Fruit fly (Drosophila melanogaster) whole organism, embryonic: ENCODE measurements around the gene CG46304.

ENCODE experiments used
- B-H2 ChIP-seq: fragments of 200-800 bp; sonication (Bioruptor generic); optimal IDR thresholded peaks from 2 replicates; lab custom pipeline; 2018; ENCODE audit warnings: missing biosample characterization, mild to moderate bottlenecking, missing genetic modification characterization
- CG10366 ChIP-seq: fragments of 200-800 bp; sonication (Bioruptor generic); IDR thresholded peaks from 2 replicates; pipeline ENCODE4 v1.3.6; 2022; ENCODE audit warnings: missing biosample characterization, missing genetic modification characterization
- CG10462 ChIP-seq: fragments of 200-800 bp; sonication (Bioruptor generic); optimal IDR thresholded peaks from 2 replicates; lab custom pipeline; 2016; ENCODE audit warnings: missing biosample characterization, missing genetic modification characterization
- CG10543 ChIP-seq: fragments of 200-800 bp; sonication (Bioruptor generic); optimal IDR thresholded peaks from 3 replicates; lab custom pipeline; 2017; ENCODE audit warnings: missing biosample characterization, mild to moderate bottlenecking, missing genetic modification characterization, moderate library complexity
- CG1233 ChIP-seq: fragments of 200-800 bp; sonication (Bioruptor generic); optimal IDR thresholded peaks from 4 replicates; lab custom pipeline; 2018; ENCODE audit warnings: missing biosample characterization, mild to moderate bottlenecking, missing genetic modification characterization
- CG12391 ChIP-seq: fragments of 200-800 bp; sonication (Bioruptor generic); optimal IDR thresholded peaks from 3 replicates; lab custom pipeline; 2018; ENCODE audit warnings: missing biosample characterization, mild to moderate bottlenecking, missing genetic modification characterization, moderate library complexity
- CG13894 ChIP-seq: fragments of 200-800 bp; sonication (Bioruptor generic); optimal IDR thresholded peaks from 3 replicates; lab custom pipeline; 2018; ENCODE audit warnings: missing biosample characterization, mild to moderate bottlenecking, missing genetic modification characterization, moderate library complexity
- CG14441 ChIP-seq: fragments of 200-800 bp; sonication (Bioruptor generic); IDR thresholded peaks from 2 replicates; pipeline ENCODE4 v1.3.6; 2022; ENCODE audit warnings: missing biosample characterization, missing genetic modification characterization
- CG18476 ChIP-seq: fragments of 200-800 bp; sonication (Bioruptor generic); optimal IDR thresholded peaks from 2 replicates; lab custom pipeline; 2016; ENCODE audit warnings: missing biosample characterization, mild to moderate bottlenecking, missing genetic modification characterization
- CG34376 ChIP-seq: fragments of 200-800 bp; sonication (Bioruptor generic); optimal IDR thresholded peaks from 2 replicates; lab custom pipeline; 2018; ENCODE audit warnings: missing biosample characterization, mild to moderate bottlenecking, missing genetic modification characterization
- CG4360 ChIP-seq: fragments of 200-800 bp; sonication (Bioruptor generic); IDR thresholded peaks from 2 replicates; pipeline ENCODE4 v1.3.6; 2022; ENCODE audit warnings: missing biosample characterization, missing genetic modification characterization
- CG5953 ChIP-seq: fragments of 200-800 bp; sonication (Bioruptor generic); IDR thresholded peaks from 2 replicates; pipeline ENCODE4 v1.3.6; 2022; ENCODE audit warnings: missing biosample characterization, missing genetic modification characterization
- CG6175 ChIP-seq: fragments of 200-800 bp; sonication (Bioruptor generic); IDR thresholded peaks from 3 replicates; pipeline ENCODE4 v1.3.6; 2022; ENCODE audit warnings: missing biosample characterization, missing genetic modification characterization
- CG7556 ChIP-seq: fragments of 200-800 bp; sonication (Bioruptor generic); optimal IDR thresholded peaks from 2 replicates; lab custom pipeline; 2017; ENCODE audit warnings: missing biosample characterization, mild to moderate bottlenecking, missing genetic modification characterization
- CG7963 ChIP-seq: fragments of 200-800 bp; sonication (Bioruptor generic); IDR thresholded peaks from 3 replicates; pipeline ENCODE4 v1.3.6; 2022; ENCODE audit warnings: missing biosample characterization, missing genetic modification characterization; ENCODE audit not compliant: partially characterized antibody
- CG9817 ChIP-seq: fragments of 200-800 bp; sonication (Bioruptor generic); optimal IDR thresholded peaks from 2 replicates; lab custom pipeline; 2018; ENCODE audit warnings: missing biosample characterization, mild to moderate bottlenecking, missing genetic modification characterization, moderate library complexity
- D ChIP-seq, 2 experiments: fragments of 200-800 bp in 1 of 2; fragments of >200 bp in 1 of 2; sonication (Bioruptor generic) in 1 of 2; optimal IDR thresholded peaks; 2 replicates in 1 of 2; 3 replicates in 1 of 2; lab custom pipeline; 2017; ENCODE audit warnings: mild to moderate bottlenecking in 1 of 2, missing biosample characterization in 1 of 2, missing genetic modification characterization in 1 of 2, missing genetic modification reagents in 1 of 2
- Dek ChIP-seq: fragments of 200-800 bp; sonication (Bioruptor generic); optimal IDR thresholded peaks from 3 replicates; lab custom pipeline; 2019; ENCODE audit warnings: missing biosample characterization, mild to moderate bottlenecking, missing genetic modification characterization, moderate library complexity
- Eip74EF ChIP-seq, 2 experiments: fragments of 200-800 bp in 1 of 2; fragments of >200 bp in 1 of 2; sonication (Bioruptor generic) in 1 of 2; optimal IDR thresholded peaks; 2 replicates each; lab custom pipeline; 2017 to 2019; ENCODE audit warnings: missing biosample characterization in 2 of 2, missing genetic modification characterization in 2 of 2, mild to moderate bottlenecking in 1 of 2, moderate library complexity in 1 of 2
- Fer1 ChIP-seq: fragments of 200-800 bp; sonication (Bioruptor generic); optimal IDR thresholded peaks from 2 replicates; lab custom pipeline; 2017; ENCODE audit warnings: missing biosample characterization, mild to moderate bottlenecking, missing genetic modification characterization
- Fer2 ChIP-seq: fragments of 200-800 bp; sonication (Bioruptor generic); optimal IDR thresholded peaks from 2 replicates; lab custom pipeline; 2018; ENCODE audit warnings: missing biosample characterization, mild to moderate bottlenecking, missing genetic modification characterization, moderate library complexity
- HHEX ChIP-seq: fragments of 200-800 bp; sonication (Bioruptor generic); optimal IDR thresholded peaks from 3 replicates; lab custom pipeline; 2017; ENCODE audit warnings: missing biosample characterization, mild to moderate bottlenecking, missing genetic modification characterization, missing genetic modification reagents
- HLH3B ChIP-seq: fragments of 200-800 bp; sonication (Bioruptor generic); IDR thresholded peaks from 2 replicates; pipeline ENCODE4 v1.3.6; 2022; ENCODE audit warnings: missing biosample characterization, missing genetic modification characterization
- Lim3 ChIP-seq: fragments of 200-800 bp; sonication (Bioruptor generic); IDR thresholded peaks from 2 replicates; pipeline ENCODE4 v1.3.6; 2022; ENCODE audit warnings: missing biosample characterization, missing genetic modification characterization
- MESR4 ChIP-seq: fragments of 200-800 bp; sonication (Bioruptor generic); optimal IDR thresholded peaks from 2 replicates; lab custom pipeline; 2018; ENCODE audit warnings: missing biosample characterization, mild to moderate bottlenecking, missing genetic modification characterization, moderate library complexity
- Mad ChIP-seq: fragments of 200-800 bp; sonication (Bioruptor generic); optimal IDR thresholded peaks from 2 replicates; lab custom pipeline; 2016; ENCODE audit warnings: missing biosample characterization, missing genetic modification characterization
- NfI ChIP-seq: fragments of 200-800 bp; sonication (Bioruptor generic); optimal IDR thresholded peaks from 3 replicates; lab custom pipeline; 2018; ENCODE audit warnings: missing biosample characterization, mild to moderate bottlenecking, missing genetic modification characterization, moderate library complexity
- Oaz ChIP-seq: fragments of 200-800 bp; sonication (Bioruptor generic); IDR thresholded peaks from 2 replicates; pipeline ENCODE4 v1.3.6; 2022; ENCODE audit warnings: missing biosample characterization, missing genetic modification characterization
- Sox100B ChIP-seq: fragments of 200-800 bp; sonication (Bioruptor generic); optimal IDR thresholded peaks from 3 replicates; lab custom pipeline; 2018; ENCODE audit warnings: missing biosample characterization, mild to moderate bottlenecking, missing genetic modification characterization
- Sry-δ ChIP-seq: fragments of 200-800 bp; sonication (Bioruptor generic); optimal IDR thresholded peaks from 2 replicates; lab custom pipeline; 2016; ENCODE audit warnings: missing biosample characterization, missing genetic modification characterization
- bcd ChIP-seq: fragments of 200-800 bp; sonication (Bioruptor generic); optimal IDR thresholded peaks from 2 replicates; lab custom pipeline; 2017; ENCODE audit warnings: missing biosample characterization, mild to moderate bottlenecking, missing genetic modification characterization
- chif ChIP-seq, 2 experiments: fragments of 200-800 bp; sonication (Bioruptor generic); optimal IDR thresholded peaks; 3 replicates each; lab custom pipeline; 2016; ENCODE audit warnings: missing biosample characterization in 2 of 2, missing genetic modification characterization in 2 of 2
- dm ChIP-seq: fragments of 200-800 bp; sonication (Bioruptor generic); optimal IDR thresholded peaks from 3 replicates; lab custom pipeline; 2016; ENCODE audit warnings: missing biosample characterization, missing genetic modification characterization
- ham ChIP-seq: fragments of 200-800 bp; sonication (Bioruptor generic); IDR thresholded peaks from 2 replicates; pipeline ENCODE4 v1.3.6; 2022; ENCODE audit warnings: missing biosample characterization, missing genetic modification characterization
- hbn ChIP-seq: fragments of 200-800 bp; sonication (Bioruptor generic); IDR thresholded peaks from 2 replicates; pipeline ENCODE4 v1.3.6; 2022; ENCODE audit warnings: missing biosample characterization, missing genetic modification characterization; ENCODE audit not compliant: partially characterized antibody
- jumu ChIP-seq: fragments of 200-800 bp; sonication (Bioruptor generic); optimal IDR thresholded peaks from 3 replicates; lab custom pipeline; 2016; ENCODE audit warnings: missing biosample characterization, missing genetic modification characterization
- nom ChIP-seq: fragments of 200-800 bp; sonication (Bioruptor generic); optimal IDR thresholded peaks from 2 replicates; lab custom pipeline; 2017; ENCODE audit warnings: missing biosample characterization, missing genetic modification characterization, mild to moderate bottlenecking, moderate library complexity, missing genetic modification reagents
- oc ChIP-seq: fragments of 200-800 bp; sonication (Bioruptor generic); optimal IDR thresholded peaks from 2 replicates; lab custom pipeline; 2018; ENCODE audit warnings: missing biosample characterization, mild to moderate bottlenecking, missing genetic modification characterization, moderate library complexity
- odd ChIP-seq: fragments of 200-800 bp; sonication (Bioruptor generic); optimal IDR thresholded peaks from 2 replicates; lab custom pipeline; 2017; ENCODE audit warnings: missing biosample characterization, mild to moderate bottlenecking, missing genetic modification characterization
- org-1 ChIP-seq: fragments of 200-800 bp; sonication (Bioruptor generic); optimal IDR thresholded peaks from 2 replicates; lab custom pipeline; 2017; ENCODE audit warnings: missing biosample characterization, missing genetic modification characterization
- pfk ChIP-seq: fragments of 200-800 bp; sonication (Bioruptor generic); optimal IDR thresholded peaks from 2 replicates; lab custom pipeline; 2018; ENCODE audit warnings: missing biosample characterization, mild to moderate bottlenecking, missing genetic modification characterization, moderate library complexity
- pnt ChIP-seq: fragments of 200-800 bp; sonication (Bioruptor generic); optimal IDR thresholded peaks from 3 replicates; lab custom pipeline; 2016; ENCODE audit warnings: missing biosample characterization, missing genetic modification characterization
- run ChIP-seq: fragments of 200-800 bp; sonication (Bioruptor generic); optimal IDR thresholded peaks from 3 replicates; lab custom pipeline; 2018; ENCODE audit warnings: missing biosample characterization, mild to moderate bottlenecking, missing genetic modification characterization
- sna ChIP-seq: fragments of 200-800 bp; sonication (Bioruptor generic); IDR thresholded peaks from 2 replicates; pipeline ENCODE4 v1.3.6; 2022; ENCODE audit warnings: missing biosample characterization, missing genetic modification characterization; ENCODE audit not compliant: partially characterized antibody
- sr ChIP-seq: fragments of 200-800 bp; sonication (Bioruptor generic); IDR thresholded peaks from 3 replicates; pipeline ENCODE4 v1.3.6; 2022; ENCODE audit warnings: missing biosample characterization, missing genetic modification characterization
- sug ChIP-seq: fragments of 200-800 bp; optimal IDR thresholded peaks from 2 replicates; lab custom pipeline; 2019; ENCODE audit warnings: missing biosample characterization, mild to moderate bottlenecking, missing genetic modification characterization, moderate library complexity
- tll ChIP-seq, 2 experiments: fragments of 200-800 bp in 1 of 2; fragments of >200 bp in 1 of 2; sonication (Bioruptor generic) in 1 of 2; optimal IDR thresholded peaks; 2 replicates each; lab custom pipeline; 2017 to 2019; ENCODE audit warnings: missing biosample characterization in 2 of 2, missing genetic modification characterization in 2 of 2, mild to moderate bottlenecking in 1 of 2, moderate library complexity in 1 of 2

The CG46304 gene

DNA sequence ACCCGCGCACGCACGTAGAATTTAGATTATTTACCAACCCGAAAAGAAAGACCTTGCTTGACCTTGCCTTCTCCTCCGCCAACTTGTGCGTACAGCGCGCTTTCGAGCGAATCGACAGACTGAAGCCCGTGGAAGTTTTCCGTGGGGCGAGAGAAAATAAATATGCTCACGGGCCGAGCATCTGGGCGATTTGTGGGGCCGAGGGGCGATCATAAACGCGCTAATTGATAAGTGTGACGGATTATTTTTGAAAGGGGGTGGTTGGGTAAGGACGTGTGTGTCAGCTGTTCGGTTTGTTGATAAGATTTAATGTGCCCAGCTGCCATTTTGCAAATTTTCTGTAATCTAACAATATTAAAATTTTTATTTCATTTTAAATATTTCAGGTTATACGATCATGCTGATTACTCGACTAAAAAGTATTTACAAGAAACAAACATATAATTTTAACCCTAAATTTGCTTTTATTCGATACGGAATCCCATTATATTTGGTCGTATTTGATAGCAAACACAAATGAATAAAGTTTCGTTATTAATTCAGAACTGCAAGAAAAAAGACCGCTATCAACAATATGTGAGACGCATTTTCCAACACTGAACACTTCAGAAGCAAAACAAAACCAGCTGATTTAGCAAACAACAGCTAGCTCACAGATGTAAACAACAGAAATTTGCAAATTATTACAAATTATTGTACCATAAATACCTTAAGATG is 28.1 kb downstream of the CG46304 start, which contains the start of the genes L2HGDH and CG10431 (continued):
- TF ChIP-seq pnt (GFP tag; lab: Kevin White, UChicago) = peak; percentile 8
- TF ChIP-seq sr (GFP tag; lab: Robert Waterston, UW) = no peak
- peak; percentile 42 for TF ChIP-seq dm
- no peak for TF ChIP-seq CG6175 (GFP tag; lab: Robert Waterston, UW)
- TF ChIP-seq HHEX (GFP tag; lab: Kevin White, UChicago) = peak; percentile 24
- TF ChIP-seq CG18476 = peak; percentile 62
- TF ChIP-seq MESR4 (GFP tag; lab: Kevin White, UChicago) = peak; percentile 54
- no peak for TF ChIP-seq sna
- 0 out of 2 replicates have a peak, but pooled peaks have one; percentile 11 for TF ChIP-seq CG5953 (GFP tag; lab: Robert Waterston, UW)
- TF ChIP-seq Dek (tag; lab: Kevin White, UChicago) = peak; percentile 28
- TF ChIP-seq Eip74EF (GFP tag; optimal IDR thresholded peaks at IDR 0.05; lab: Kevin White, UChicago) = peak in 1 of 2 experiments; percentile 3
- TF ChIP-seq CG10462 = peak; percentile 31
- TF ChIP-seq CG34376 (GFP tag; lab: Kevin White, UChicago) = peak; percentile 91
- TF ChIP-seq Oaz (GFP tag; lab: Robert Waterston, UW) = no peak
- TF ChIP-seq CG4360 (GFP tag; lab: Robert Waterston, UW) = 0 out of 2 replicates have a peak, but pooled peaks have one; percentile 19
- TF ChIP-seq Lim3 = no peak
- peak; percentile 67 for TF ChIP-seq CG7556 (GFP tag; lab: Kevin White, UChicago)
- peak; percentile 60 for TF ChIP-seq oc (tag; lab: Kevin White, UChicago)
- TF ChIP-seq Sox100B (GFP tag; lab: Kevin White, UChicago) = peak; percentile 66
- TF ChIP-seq CG7963 (GFP tag; lab: Robert Waterston, UW) = no peak
- TF ChIP-seq jumu (GFP tag; lab: Kevin White, UChicago) = peak; percentile 1
- TF ChIP-seq CG10543 (GFP tag; lab: Kevin White, UChicago) = peak; percentile 92
- TF ChIP-seq CG13894 (tag; lab: Kevin White, UChicago) = peak; percentile 67
- peak in 1 of 2 experiments; percentile 13 for TF ChIP-seq tll (GFP tag; optimal IDR thresholded peaks at IDR 0.05; lab: Kevin White, UChicago)
- peak; percentile 34 for TF ChIP-seq CG9817 (tag; lab: Kevin White, UChicago)
- peak; percentile 49 for TF ChIP-seq B-H2 (GFP tag; lab: Kevin White, UChicago)
- no peak; the same call in 1 of the 2 replicates for TF ChIP-seq hbn (GFP tag; lab: Robert Waterston, UW)
- TF ChIP-seq Fer1 (GFP tag; lab: Kevin White, UChicago) = peak; percentile 64
- TF ChIP-seq chif (GFP tag; optimal IDR thresholded peaks at IDR 0.05; lab: Kevin White, UChicago) = peak in 1 of 2 experiments; percentile 31
- TF ChIP-seq D (optimal IDR thresholded peaks at IDR 0.05; lab: Kevin White, UChicago) = peak; percentile 31
- peak; percentile 57 for TF ChIP-seq D (GFP tag; optimal IDR thresholded peaks at IDR 0.05; lab: Kevin White, UChicago)
- TF ChIP-seq Fer2 (tag; lab: Kevin White, UChicago) = peak; percentile 60
- peak; percentile 30 for TF ChIP-seq nom (GFP tag; lab: Kevin White, UChicago)
- peak; percentile 30 for TF ChIP-seq odd (GFP tag; lab: Kevin White, UChicago)
- TF ChIP-seq Sry-δ (GFP tag; lab: Kevin White, UChicago) = peak; percentile 35
- peak; percentile 3 for TF ChIP-seq run (tag; lab: Kevin White, UChicago)
- TF ChIP-seq CG12391 (tag; lab: Kevin White, UChicago) = peak; percentile 85
- TF ChIP-seq pfk (GFP tag; lab: Kevin White, UChicago) = peak; percentile 52
- no peak for TF ChIP-seq ham (GFP tag; lab: Robert Waterston, UW)
- TF ChIP-seq org-1 (GFP tag; lab: Kevin White, UChicago) = peak; percentile 1
- TF ChIP-seq CG14441 (GFP tag; lab: Robert Waterston, UW) = peak; percentile 40; the same call in 1 of the 2 replicates
- peak; percentile 91 for TF ChIP-seq sug (tag; lab: Kevin White, UChicago)
- TF ChIP-seq CG10366 (GFP tag; lab: Robert Waterston, UW) = no peak
- peak; percentile 39 for TF ChIP-seq CG1233 (GFP tag; lab: Kevin White, UChicago)
- TF ChIP-seq HLH3B (GFP tag; lab: Robert Waterston, UW) = no peak
- TF ChIP-seq bcd (GFP tag; lab: Kevin White, UChicago) = peak; percentile 52
- peak; percentile 31 for TF ChIP-seq Mad
- peak; percentile 57 for TF ChIP-seq NfI
